Worm (Caenorhabditis elegans) whole organism, L4 larva: ENCODE data around the gene F08F8.9.

Experiments used
- D1046.2 ChIP-seq: fragments of 200-800 bp; sonication (Bioruptor generic); IDR thresholded peaks from 2 replicates; pipeline ENCODE4 v1.3.6; 2022; ENCODE audit warnings: missing genetic modification characterization, missing compliant biosample characterization
- R02D3.7 ChIP-seq: fragments of 150-350 bp; sonication (generic microtip); optimal IDR thresholded peaks from 3 replicates; lab custom pipeline; 2014; ENCODE audit warnings: missing biosample characterization, missing genetic modification characterization
- T26A8.4 ChIP-seq: fragments of 200-800 bp; sonication (Bioruptor generic); IDR thresholded peaks from 2 replicates; pipeline ENCODE4 v1.3.6; 2022; ENCODE audit warnings: missing genetic modification characterization, missing compliant biosample characterization
- ceh-82 ChIP-seq: sonication (generic microtip); optimal IDR thresholded peaks from 2 replicates; lab custom pipeline; 2017; ENCODE audit warnings: missing biosample characterization, missing genetic modification characterization
- daf-16 ChIP-seq, 3 experiments: sonication (generic microtip); optimal IDR thresholded peaks; 2 replicates each; lab custom pipeline; 2016 to 2017; ENCODE audit warnings: missing genetic modification characterization in 3 of 3, missing genetic modification reagents in 3 of 3, mild to moderate bottlenecking in 2 of 3, missing compliant biosample characterization in 2 of 3, missing biosample characterization in 1 of 3, moderate library complexity in 1 of 3
- daf-19 ChIP-seq: fragments of 200-800 bp; sonication (Bioruptor generic); conservative IDR thresholded peaks from 2 replicates; pipeline ENCODE4 v1.3.6; 2022; ENCODE audit warnings: missing genetic modification characterization, missing compliant biosample characterization
- lin-39 ChIP-seq: fragments of 150-350 bp; optimal IDR thresholded peaks from 2 replicates; lab custom pipeline; 2014; ENCODE audit warnings: missing biosample characterization, missing genetic modification reagents, missing genetic modification characterization
- lsy-2 ChIP-seq, 2 experiments: fragments of 150-350 bp in 1 of 2; sonication (generic microtip) in 1 of 2; optimal IDR thresholded peaks; 2 replicates each; lab custom pipeline; 2014 to 2017; ENCODE audit warnings: missing biosample characterization in 2 of 2, missing genetic modification characterization in 2 of 2
- nhr-111 ChIP-seq: fragments of 200-800 bp; sonication (Bioruptor generic); optimal IDR thresholded peaks from 2 replicates; lab custom pipeline; 2018; ENCODE audit warnings: mild to moderate bottlenecking, missing genetic modification characterization, missing compliant biosample characterization
- unc-62 ChIP-seq, 3 experiments: fragments of 150-350 bp in 1 of 3; sonication (generic microtip); optimal IDR thresholded peaks in 2 of 3; peaks in 1 of 3; 1 replicate in 1 of 3; 2 replicates in 2 of 3; lab custom pipeline; 2014 to 2017; ENCODE audit warnings: missing biosample characterization in 3 of 3, missing genetic modification characterization in 3 of 3, missing genetic modification reagents in 3 of 3, missing genotype in 1 of 3
- zfp-2 ChIP-seq: sonication (generic microtip); optimal IDR thresholded peaks from 2 replicates; lab custom pipeline; 2016; ENCODE audit warnings: mild to moderate bottlenecking, missing genetic modification characterization, missing compliant biosample characterization

DNA sequence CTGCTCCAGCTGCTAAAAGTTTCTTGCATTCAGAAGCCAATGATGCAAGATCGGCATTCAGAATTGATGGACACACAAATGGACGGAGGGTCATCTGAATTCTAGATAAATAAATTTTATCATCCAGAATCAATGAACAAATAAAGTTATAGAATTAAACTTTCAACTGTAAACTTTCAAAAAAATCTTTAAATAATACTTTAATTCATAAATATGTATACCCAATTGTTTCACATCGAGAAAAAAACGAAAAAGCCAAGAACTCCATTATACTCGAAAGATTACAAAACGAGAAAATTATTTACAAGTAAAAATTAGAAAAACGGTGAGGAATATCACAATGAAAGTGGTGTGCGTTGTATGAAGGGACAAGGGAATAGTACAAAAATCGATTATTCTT, 6.7 kb downstream of the F08F8.9 start, which contains the start of gene F08F8.7:
- TF ChIP-seq lsy-2 (tag; optimal IDR thresholded peaks at IDR 0.05; lab: Kevin White, UChicago) (no peak), D1046.2 (GFP tag; lab: Robert Waterston, UW) (no peak), unc-62 (GFP tag; optimal IDR thresholded peaks at IDR 0.05 in 1 of 2; lab: Kevin White, UChicago) (no peak), unc-62 (tag; optimal IDR thresholded peaks at IDR 0.05; lab: Kevin White, UChicago) (no peak), zfp-2 (tag; lab: Kevin White, UChicago) (no peak), daf-16 (GFP tag; optimal IDR thresholded peaks at IDR 0.05; lab: Kevin White, UChicago) (no peak), daf-16 (tag; optimal IDR thresholded peaks at IDR 0.05; lab: Kevin White, UChicago) (peak; percentile 7), nhr-111 (GFP tag; lab: Kevin White, UChicago) (no peak), lin-39 (no peak), daf-19 (GFP tag; lab: Robert Waterston, UW) (no peak), R02D3.7 (tag; lab: Kevin White, UChicago) (no peak), T26A8.4 (GFP tag; lab: Robert Waterston, UW) (no peak), ceh-82 (tag; lab: Kevin White, UChicago) (no peak)
